Worm (Caenorhabditis elegans) whole organism, mixed stage, embryonic: Measurements from ENCODE around the gene T10D4.14.

Experiments
- M03D4.4 ChIP-seq: sonication (generic microtip); optimal IDR thresholded peaks from 2 replicates; lab custom pipeline; 2017; ENCODE audit warnings: mild to moderate bottlenecking, missing genetic modification characterization, missing compliant biosample characterization
- bed-3 ChIP-seq: fragments of 200-800 bp; sonication (Bioruptor generic); optimal IDR thresholded peaks from 3 replicates; lab custom pipeline; 2018; ENCODE audit warnings: mild to moderate bottlenecking, missing genetic modification characterization, moderate library complexity, missing compliant biosample characterization
- blmp-1 ChIP-seq: fragments of 150-350 bp; optimal IDR thresholded peaks from 2 replicates; lab custom pipeline; 2014; ENCODE audit warnings: missing biosample characterization, missing genetic modification characterization
- ceh-39 ChIP-seq: fragments of 150-350 bp; optimal IDR thresholded peaks from 2 replicates; lab custom pipeline; 2014; ENCODE audit warnings: missing biosample characterization, missing genetic modification characterization
- ceh-43 ChIP-seq: fragments of 200-800 bp; sonication (Bioruptor generic); optimal IDR thresholded peaks from 2 replicates; lab custom pipeline; 2018; ENCODE audit warnings: mild to moderate bottlenecking, missing genetic modification characterization, moderate library complexity, missing compliant biosample characterization
- ceh-83 ChIP-seq: fragments of 200-800 bp; sonication (Bioruptor generic); optimal IDR thresholded peaks from 2 replicates; lab custom pipeline; 2018; ENCODE audit warnings: mild to moderate bottlenecking, missing genetic modification characterization, missing compliant biosample characterization
- ces-1 ChIP-seq: fragments of 150-350 bp; optimal IDR thresholded peaks from 2 replicates; lab custom pipeline; 2014; ENCODE audit warnings: missing biosample characterization, missing genetic modification reagents, missing genetic modification characterization
- cnd-1 ChIP-seq: fragments of 200-800 bp; sonication (Bioruptor generic); optimal IDR thresholded peaks from 2 replicates; lab custom pipeline; 2018; ENCODE audit warnings: mild to moderate bottlenecking, missing genetic modification characterization, missing compliant biosample characterization
- drap-1 ChIP-seq: fragments of 200-800 bp; sonication (Bioruptor generic); optimal IDR thresholded peaks from 3 replicates; lab custom pipeline; 2018; ENCODE audit warnings: mild to moderate bottlenecking, missing genetic modification characterization, missing compliant biosample characterization
- elt-1 ChIP-seq: sonication (generic microtip); optimal IDR thresholded peaks from 2 replicates; lab custom pipeline; 2017; ENCODE audit warnings: missing genetic modification characterization, mild to moderate bottlenecking, missing compliant biosample characterization, antibody characterized with exemption, moderate library complexity, borderline replicate concordance; ENCODE audit not compliant: insufficient read depth
- elt-3 ChIP-seq: fragments of 150-350 bp; optimal IDR thresholded peaks from 2 replicates; lab custom pipeline; 2014; ENCODE audit warnings: missing biosample characterization, missing genetic modification characterization
- flh-1 ChIP-seq: fragments of 200-800 bp; sonication (Bioruptor generic); optimal IDR thresholded peaks from 2 replicates; lab custom pipeline; 2018; ENCODE audit warnings: mild to moderate bottlenecking, missing genetic modification characterization, moderate library complexity, missing compliant biosample characterization
- ham-2 ChIP-seq: fragments of 200-800 bp; sonication (Bioruptor generic); optimal IDR thresholded peaks from 2 replicates; lab custom pipeline; 2018; ENCODE audit warnings: mild to moderate bottlenecking, missing genetic modification characterization, missing compliant biosample characterization
- lin-13 ChIP-seq: fragments of 150-350 bp; optimal IDR thresholded peaks from 2 replicates; lab custom pipeline; 2014; ENCODE audit warnings: missing biosample characterization, missing genetic modification characterization
- lin-32 ChIP-seq: fragments of 200-800 bp; sonication (Bioruptor generic); optimal IDR thresholded peaks from 2 replicates; lab custom pipeline; 2018; ENCODE audit warnings: mild to moderate bottlenecking, missing genetic modification characterization, missing compliant biosample characterization
- lsy-2 ChIP-seq: fragments of 150-350 bp; optimal IDR thresholded peaks from 2 replicates; lab custom pipeline; 2014; ENCODE audit warnings: missing biosample characterization, missing genetic modification characterization
- mab-5 ChIP-seq: fragments of 150-350 bp; optimal IDR thresholded peaks from 2 replicates; lab custom pipeline; 2014; ENCODE audit warnings: missing biosample characterization, missing genetic modification characterization
- mls-2 ChIP-seq: sonication (generic microtip); optimal IDR thresholded peaks from 2 replicates; lab custom pipeline; 2016; ENCODE audit warnings: mild to moderate bottlenecking, missing genetic modification characterization, moderate library complexity, missing compliant biosample characterization
- nhr-12 ChIP-seq: fragments of 150-350 bp; optimal IDR thresholded peaks from 2 replicates; lab custom pipeline; 2014; ENCODE audit warnings: missing biosample characterization, missing genetic modification characterization
- nhr-2 ChIP-seq: fragments of 150-350 bp; optimal IDR thresholded peaks from 2 replicates; lab custom pipeline; 2014; ENCODE audit warnings: missing biosample characterization, missing genetic modification characterization
- nhr-237 ChIP-seq: fragments of 150-350 bp; optimal IDR thresholded peaks from 2 replicates; lab custom pipeline; 2014; ENCODE audit warnings: missing biosample characterization, missing genetic modification characterization
- nhr-28 ChIP-seq: fragments of 150-350 bp; optimal IDR thresholded peaks from 2 replicates; lab custom pipeline; 2014; ENCODE audit warnings: missing biosample characterization, missing genetic modification characterization
- nhr-76 ChIP-seq: sonication (generic microtip); optimal IDR thresholded peaks from 2 replicates; lab custom pipeline; 2017; ENCODE audit warnings: missing biosample characterization, missing genetic modification characterization
- sem-2 ChIP-seq: fragments of 200-800 bp; sonication (Bioruptor generic); optimal IDR thresholded peaks from 2 replicates; lab custom pipeline; 2018; ENCODE audit warnings: mild to moderate bottlenecking, missing genetic modification characterization, missing compliant biosample characterization
- sptf-1 ChIP-seq: sonication (generic microtip); optimal IDR thresholded peaks from 2 replicates; lab custom pipeline; 2017; ENCODE audit warnings: mild to moderate bottlenecking, missing genetic modification characterization, moderate library complexity, missing compliant biosample characterization
- tbx-8 ChIP-seq: fragments of 200-800 bp; sonication (Bioruptor generic); optimal IDR thresholded peaks from 2 replicates; lab custom pipeline; 2018; ENCODE audit warnings: mild to moderate bottlenecking, missing genetic modification characterization, moderate library complexity, missing compliant biosample characterization
- unc-120 ChIP-seq: sonication (generic microtip); optimal IDR thresholded peaks from 2 replicates; lab custom pipeline; 2017; ENCODE audit warnings: missing genetic modification characterization, missing compliant biosample characterization; ENCODE audit not compliant: poor library complexity, severe bottlenecking
- unc-39 ChIP-seq: fragments of 150-350 bp; optimal IDR thresholded peaks from 2 replicates; lab custom pipeline; 2014; ENCODE audit warnings: missing biosample characterization, missing genetic modification characterization
- unc-62 ChIP-seq: fragments of 150-350 bp; optimal IDR thresholded peaks from 2 replicates; lab custom pipeline; 2014; ENCODE audit warnings: missing biosample characterization, missing genetic modification reagents, missing genetic modification characterization
- zip-8 ChIP-seq: fragments of 150-350 bp; optimal IDR thresholded peaks from 2 replicates; lab custom pipeline; 2014; ENCODE audit warnings: missing biosample characterization, missing genetic modification characterization
- ztf-11 ChIP-seq: fragments of 150-350 bp; optimal IDR thresholded peaks from 2 replicates; lab custom pipeline; 2014; ENCODE audit warnings: missing biosample characterization, missing genetic modification characterization

Gene T10D4.14

ce11 chrII:3117471-3117870 lies 34.0 kb downstream of the T10D4.14 start, which contains the start of gene T10D4.7:
Gene T10D4.7, plus strand, starts transcription at chrII:3117771.
- TF ChIP-seq M03D4.4 (tag; lab: Kevin White, UChicago): no peak
- TF ChIP-seq elt-1 (tag; lab: Kevin White, UChicago): no peak
- TF ChIP-seq lsy-2 (tag; lab: Kevin White, UChicago): no peak
- no peak for TF ChIP-seq unc-62 (GFP tag; lab: Kevin White, UChicago)
- TF ChIP-seq mab-5: no peak
- TF ChIP-seq, all 35 proteins: peak for 0

ce11 chrII:3113934-3114333 lies 37.6 kb downstream of the T10D4.14 start, which contains the start of gene clec-123:
Gene clec-123, plus strand, starts transcription at chrII:3114234.
- TF ChIP-seq ces-1 (GFP tag; lab: Kevin White, UChicago): no peak
- no peak for TF ChIP-seq lin-13
- TF ChIP-seq sptf-1: no peak

- TF ChIP-seq ces-1 (GFP tag; lab: Kevin White, UChicago): no peak
- TF ChIP-seq mls-2: no peak
- no peak for TF ChIP-seq nhr-237
- TF ChIP-seq elt-3 (tag; lab: Kevin White, UChicago): no peak
- TF ChIP-seq mab-5: no peak
- no peak for TF ChIP-seq unc-120 (tag; lab: Kevin White, UChicago)
- TF ChIP-seq tbx-8: no peak
- no peak for TF ChIP-seq flh-1
- no peak for TF ChIP-seq nhr-2 (tag; lab: Kevin White, UChicago)
- no peak for TF ChIP-seq nhr-12 (tag; lab: Kevin White, UChicago)
- no peak for TF ChIP-seq lin-32 (GFP tag; lab: Kevin White, UChicago)
- TF ChIP-seq nhr-76 (tag; lab: Kevin White, UChicago): no peak
- no peak for TF ChIP-seq cnd-1 (tag; lab: Kevin White, UChicago)
- TF ChIP-seq blmp-1 (tag; lab: Kevin White, UChicago): no peak
Measured at ce11 chrII:3113289-3113688, 38.2 kb downstream of the T10D4.14 start.

- no peak for TF ChIP-seq ceh-83 (GFP tag; lab: Kevin White, UChicago)
- TF ChIP-seq nhr-76 (tag; lab: Kevin White, UChicago): no peak
- TF ChIP-seq unc-120 (tag; lab: Kevin White, UChicago): no peak
- TF ChIP-seq ham-2: no peak
- no peak for TF ChIP-seq M03D4.4 (tag; lab: Kevin White, UChicago)
- no peak for TF ChIP-seq tbx-8
- TF ChIP-seq zip-8 (tag; lab: Kevin White, UChicago): no peak
- no peak for TF ChIP-seq nhr-237
- TF ChIP-seq blmp-1 (tag; lab: Kevin White, UChicago): no peak
- TF ChIP-seq sptf-1: no peak
- TF ChIP-seq ces-1 (GFP tag; lab: Kevin White, UChicago): no peak
- no peak for TF ChIP-seq drap-1
- TF ChIP-seq unc-39 (tag; lab: Kevin White, UChicago): no peak
- no peak for TF ChIP-seq ztf-11 (tag; lab: Kevin White, UChicago)
- TF ChIP-seq nhr-28: no peak
- no peak for TF ChIP-seq sem-2
- no peak for TF ChIP-seq nhr-12 (tag; lab: Kevin White, UChicago)
- no peak for TF ChIP-seq unc-62 (GFP tag; lab: Kevin White, UChicago)
Measured at ce11 chrII:3112313-3112712, 39.2 kb downstream of the T10D4.14 start, which contains the start of gene Y25C1A.2. Gene Y25C1A.2, plus strand, starts transcription at chrII:3112613.

ce11 chrII:3111147-3111546 lies 40.4 kb downstream of the T10D4.14 start, which contains the start of gene Y25C1A.13:
Gene Y25C1A.13, minus strand, starts transcription at chrII:3111247.
- no peak for TF ChIP-seq ces-1 (GFP tag; lab: Kevin White, UChicago)
- TF ChIP-seq blmp-1 (tag; lab: Kevin White, UChicago): no peak
- no peak for TF ChIP-seq tbx-8
- no peak for TF ChIP-seq zip-8 (tag; lab: Kevin White, UChicago)
- no peak for TF ChIP-seq nhr-2 (tag; lab: Kevin White, UChicago)
- no peak for TF ChIP-seq bed-3 (GFP tag; lab: Kevin White, UChicago)
- no peak for TF ChIP-seq lin-13
- no peak for TF ChIP-seq unc-39 (tag; lab: Kevin White, UChicago)
- no peak for TF ChIP-seq elt-1 (tag; lab: Kevin White, UChicago)
- no peak for TF ChIP-seq nhr-12 (tag; lab: Kevin White, UChicago)
- no peak for TF ChIP-seq sem-2
- no peak for TF ChIP-seq unc-120 (tag; lab: Kevin White, UChicago)
- no peak for TF ChIP-seq ceh-43 (GFP tag; lab: Kevin White, UChicago)
- no peak for TF ChIP-seq ham-2
- TF ChIP-seq ceh-83 (GFP tag; lab: Kevin White, UChicago): no peak
- no peak for TF ChIP-seq unc-62 (GFP tag; lab: Kevin White, UChicago)
- no peak for TF ChIP-seq ceh-39 (tag; lab: Kevin White, UChicago)
- TF ChIP-seq lin-32 (GFP tag; lab: Kevin White, UChicago): no peak
- TF ChIP-seq sptf-1: no peak
